Worm (Caenorhabditis elegans) whole organism, L4 larva: Measurements from ENCODE around the gene cpg-2.

ENCODE experiments used
- arid-1 ChIP-seq: fragments of 200-800 bp; sonication (Bioruptor generic); conservative IDR thresholded peaks from 2 replicates; pipeline ENCODE4 v1.3.6; 2022; ENCODE audit warnings: missing genetic modification reagents, missing genetic modification characterization, missing compliant biosample characterization
- lsy-2 ChIP-seq, 2 experiments: fragments of 150-350 bp in 1 of 2; sonication (generic microtip) in 1 of 2; optimal IDR thresholded peaks; 2 replicates each; lab custom pipeline; 2014 to 2017; ENCODE audit warnings: missing biosample characterization in 2 of 2, missing genetic modification characterization in 2 of 2
- unc-39 ChIP-seq: sonication (generic microtip); optimal IDR thresholded peaks from 2 replicates; lab custom pipeline; 2017; ENCODE audit warnings: missing biosample characterization, missing genetic modification characterization

- TF ChIP-seq unc-39 (no peak), arid-1 (GFP tag; lab: Robert Waterston, UW) (no peak), lsy-2 (tag; optimal IDR thresholded peaks at IDR 0.05; lab: Kevin White, UChicago) (no peak)
These were observed 20.6 kb upstream of the cpg-2 start, which contains the start of gene B0280.2 for ce11 chrIII:7124364-7124763.
